Fruit fly (Drosophila melanogaster): Measurements from ENCODE around the gene CG8064.

The CG8064 gene

DNA sequence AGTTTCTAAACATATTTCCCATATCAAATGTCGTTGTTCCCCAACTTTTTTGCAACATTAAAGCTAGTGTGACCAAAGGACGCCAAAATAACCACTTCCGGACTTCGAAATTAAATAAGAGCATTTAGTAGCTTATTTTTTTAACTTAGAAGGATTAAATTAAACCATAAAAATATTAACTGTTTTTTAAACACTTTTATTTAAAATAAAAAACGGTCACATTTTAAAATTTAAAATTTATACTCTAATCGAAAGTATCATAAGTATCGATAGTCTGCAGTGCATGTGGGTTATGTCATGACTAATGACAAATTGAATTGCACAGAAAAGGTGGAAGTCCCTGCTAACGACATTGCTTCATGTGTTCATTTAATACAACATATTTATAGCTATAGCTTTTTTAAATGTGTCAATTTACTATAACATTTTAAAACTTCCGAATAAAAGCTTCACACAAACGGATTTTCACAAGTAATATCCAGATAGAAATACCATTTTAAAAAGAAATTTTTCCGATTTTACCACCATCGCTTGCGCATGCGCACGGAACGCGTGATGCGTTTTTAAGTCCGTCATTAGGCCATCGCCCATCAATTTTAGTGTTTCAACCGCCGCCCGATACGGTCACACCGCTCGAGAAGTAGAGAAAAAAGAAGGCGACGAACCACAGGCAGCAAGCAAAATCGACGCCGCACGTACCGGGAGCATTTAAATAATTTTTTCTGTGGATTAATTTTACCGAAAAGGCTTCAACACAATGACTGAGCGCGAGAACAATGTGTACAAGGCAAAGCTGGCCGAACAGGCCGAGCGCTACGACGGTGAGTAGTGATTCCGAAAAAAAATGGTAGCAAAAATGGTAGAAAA is 41.1 kb upstream of the CG8064 start, which contains the start of the genes CG7156 and 14-3-3epsilon (continued):
- TF ChIP-seq CG10366 (GFP tag; IDR thresholded peaks at IDR 0.05): peak; percentile 32; the same call in 1 of the 2 replicates
- no peak for TF ChIP-seq CG43689 (GFP tag; IDR thresholded peaks at IDR 0.05)
- peak; percentile 1 for TF ChIP-seq CG3163 (GFP tag; optimal IDR thresholded peaks at IDR 0.05)
- TF ChIP-seq gsb-n (tag; optimal IDR thresholded peaks at IDR 0.05): peak; percentile 37
- peak; percentile 8 for TF ChIP-seq kay (GFP tag; optimal IDR thresholded peaks at IDR 0.05)
- TF ChIP-seq CG30403 (GFP tag; optimal IDR thresholded peaks at IDR 0.05): peak; percentile 67
- no peak for TF ChIP-seq peb (GFP tag; IDR thresholded peaks at IDR 0.05)
- TF ChIP-seq p53 (GFP tag; optimal IDR thresholded peaks at IDR 0.05): peak; percentile 57
- 0 out of 2 replicates have a peak, but pooled peaks have one; percentile 25 for TF ChIP-seq CG32772 (GFP tag; IDR thresholded peaks at IDR 0.05)
- TF ChIP-seq ase (GFP tag; IDR thresholded peaks at IDR 0.05): 0 out of 3 replicates have a peak, but pooled peaks have one; percentile 5
- TF ChIP-seq sna (GFP tag; IDR thresholded peaks at IDR 0.05; ENCODE audit: partially characterized antibody): no peak
- TF ChIP-seq lab (GFP tag; optimal IDR thresholded peaks at IDR 0.05): peak; percentile 42
- TF ChIP-seq az2 (GFP tag; optimal IDR thresholded peaks at IDR 0.05): peak; percentile 66
- TF ChIP-seq z (GFP tag; IDR thresholded peaks at IDR 0.05): no peak
- TF ChIP-seq nmo (GFP tag; optimal IDR thresholded peaks at IDR 0.05): peak; percentile 76
- TF ChIP-seq Sry-δ (GFP tag; optimal IDR thresholded peaks at IDR 0.05): peak; percentile 72
- peak; percentile 45; the same call in 1 of the 2 replicates for TF ChIP-seq unc-4 (GFP tag; IDR thresholded peaks at IDR 0.05; ENCODE audit: partially characterized antibody)
- no peak for TF ChIP-seq pb (GFP tag; optimal IDR thresholded peaks at IDR 0.05)
- peak in 1 of 3 experiments; percentile 63 for TF ChIP-seq Stat92E (GFP tag; optimal IDR thresholded peaks at IDR 0.05)
- TF ChIP-seq E2f1 (GFP tag; IDR thresholded peaks at IDR 0.05): 0 out of 2 replicates have a peak, but pooled peaks have one; percentile 45
- peak; percentile 77 for TF ChIP-seq hkb (optimal IDR thresholded peaks at IDR 0.05)
- TF ChIP-seq hkb (GFP tag; IDR thresholded peaks at IDR 0.05): peak; percentile 61
- TF ChIP-seq CHES-1-like (GFP tag; optimal IDR thresholded peaks at IDR 0.05): peak; percentile 32
- peak; percentile 57; the same call in 1 of the 2 replicates for TF ChIP-seq MBD-R2 (GFP tag; IDR thresholded peaks at IDR 0.05)
- TF ChIP-seq Sin3A (optimal IDR thresholded peaks at IDR 0.05): peak; percentile 98
- peak; percentile 63 for TF ChIP-seq CG2712 (tag; optimal IDR thresholded peaks at IDR 0.05)
- TF ChIP-seq Dip3 (GFP tag; optimal IDR thresholded peaks at IDR 0.05): no peak
- TF ChIP-seq CG13296 (GFP tag; optimal IDR thresholded peaks at IDR 0.05): peak; percentile 39
- no peak for TF ChIP-seq shn (GFP tag; optimal IDR thresholded peaks at IDR 0.05)
- no peak for TF ChIP-seq HLH54F (GFP tag; optimal IDR thresholded peaks at IDR 0.05)
- TF ChIP-seq CG2120 (GFP tag; optimal IDR thresholded peaks at IDR 0.05): peak; percentile 46
- TF ChIP-seq Bgb (GFP tag; IDR thresholded peaks at IDR 0.05; ENCODE audit: partially characterized antibody): 0 out of 2 replicates have a peak, but pooled peaks have one; percentile 51
- peak; percentile 41; the same call in 1 of the 2 replicates for TF ChIP-seq Adf1 (GFP tag; IDR thresholded peaks at IDR 0.05)
- TF ChIP-seq Ptx1 (GFP tag; IDR thresholded peaks at IDR 0.05): peak; percentile 52
- TF ChIP-seq wek (GFP tag; optimal IDR thresholded peaks at IDR 0.05): peak; percentile 38
- TF ChIP-seq aop (GFP tag; IDR thresholded peaks at IDR 0.05): 0 out of 2 replicates have a peak, but pooled peaks have one; percentile 8
- TF ChIP-seq CG6689 (GFP tag; IDR thresholded peaks at IDR 0.05): peak; percentile 33; the same call in 1 of the 2 replicates
- peak; percentile 15 for TF ChIP-seq CG2875 (GFP tag; optimal IDR thresholded peaks at IDR 0.05)
- peak; percentile 66 for TF ChIP-seq CG17568 (GFP tag; optimal IDR thresholded peaks at IDR 0.05)
- TF ChIP-seq rib (GFP tag; IDR thresholded peaks at IDR 0.05): no peak
- 0 out of 2 replicates have a peak, but pooled peaks have one; percentile 23 for TF ChIP-seq sim (GFP tag; IDR thresholded peaks at IDR 0.05)
- peak; percentile 28 for TF ChIP-seq salm (tag; optimal IDR thresholded peaks at IDR 0.05)
- peak; percentile 60 for TF ChIP-seq CG15479 (GFP tag; optimal IDR thresholded peaks at IDR 0.05)
- TF ChIP-seq CTCF (GFP tag; optimal IDR thresholded peaks at IDR 0.05): peak; percentile 66
- TF ChIP-seq Awh (GFP tag; IDR thresholded peaks at IDR 0.05): no peak
- no peak for TF ChIP-seq corto (GFP tag; optimal IDR thresholded peaks at IDR 0.05)
- TF ChIP-seq CG13775 (GFP tag; optimal IDR thresholded peaks at IDR 0.05): peak; percentile 42
- TF ChIP-seq CG1832 (GFP tag; optimal IDR thresholded peaks at IDR 0.05): no peak
- TF ChIP-seq CG15011 (GFP tag; optimal IDR thresholded peaks at IDR 0.05): no peak

All from whole organism, embryonic.